Fruit fly (Drosophila melanogaster) whole organism, adult: Measurements from ENCODE around the gene CG10949.

ENCODE experiments used
- CG11617 ChIP-seq: fragments of 200-800 bp; sonication (Bioruptor generic); optimal IDR thresholded peaks from 2 replicates; lab custom pipeline; 2017; ENCODE audit warnings: mild to moderate bottlenecking, missing biosample characterization, missing genetic modification reagents, missing genetic modification characterization
- CG14711 ChIP-seq: fragments of 200-800 bp; sonication (Bioruptor generic); optimal IDR thresholded peaks from 2 replicates; lab custom pipeline; 2018; ENCODE audit warnings: missing biosample characterization, mild to moderate bottlenecking, missing genetic modification characterization, moderate library complexity
- CG33017 ChIP-seq: fragments of 200-800 bp; sonication (Bioruptor generic); optimal IDR thresholded peaks from 2 replicates; lab custom pipeline; 2018; ENCODE audit warnings: missing biosample characterization, mild to moderate bottlenecking, missing genetic modification characterization, moderate library complexity
- CG5204 ChIP-seq: fragments of 200-800 bp; sonication (Bioruptor generic); optimal IDR thresholded peaks from 2 replicates; lab custom pipeline; 2016; ENCODE audit warnings: missing biosample characterization, missing genetic modification characterization
- CG7101 ChIP-seq: fragments of 200-800 bp; sonication (Bioruptor generic); optimal IDR thresholded peaks from 2 replicates; lab custom pipeline; 2018; ENCODE audit warnings: missing biosample characterization, mild to moderate bottlenecking, missing genetic modification characterization, moderate library complexity
- Clk ChIP-seq: fragments of 200-800 bp; sonication (Bioruptor generic); optimal IDR thresholded peaks from 2 replicates; lab custom pipeline; 2017; ENCODE audit warnings: missing biosample characterization, missing genetic modification characterization
- Crg-1 ChIP-seq: fragments of 200-800 bp; sonication (Bioruptor generic); optimal IDR thresholded peaks from 2 replicates; lab custom pipeline; 2016; ENCODE audit warnings: missing biosample characterization, missing genetic modification characterization
- Mnt ChIP-seq: fragments of 200-800 bp; sonication (Bioruptor generic); optimal IDR thresholded peaks from 2 replicates; lab custom pipeline; 2016; ENCODE audit warnings: missing biosample characterization, mild to moderate bottlenecking, missing genetic modification characterization
- cic ChIP-seq: fragments of 200-800 bp; sonication (Bioruptor generic); optimal IDR thresholded peaks from 2 replicates; lab custom pipeline; 2017; ENCODE audit warnings: missing biosample characterization, mild to moderate bottlenecking, missing genetic modification characterization, moderate library complexity
- cnc ChIP-seq, 2 experiments: fragments of >200 bp; optimal IDR thresholded peaks; 2 replicates each; lab custom pipeline; 2017
- kay ChIP-seq: fragments of 200-800 bp; sonication (Bioruptor generic); peaks from one replicate; lab custom pipeline; 2016; ENCODE audit warnings: missing biosample characterization, missing genetic modification characterization, borderline replicate concordance
- ovo ChIP-seq: fragments of 200-800 bp; sonication (Bioruptor generic); optimal IDR thresholded peaks from 2 replicates; lab custom pipeline; 2016; ENCODE audit warnings: missing biosample characterization, missing genetic modification characterization
- tj ChIP-seq: fragments of 200-800 bp; sonication (Bioruptor generic); optimal IDR thresholded peaks from 3 replicates; lab custom pipeline; 2017; ENCODE audit warnings: missing biosample characterization, mild to moderate bottlenecking, missing genetic modification characterization, moderate library complexity
- toe ChIP-seq: fragments of 200-800 bp; sonication (Bioruptor generic); optimal IDR thresholded peaks from 2 replicates; lab custom pipeline; 2016; ENCODE audit warnings: missing biosample characterization, missing genetic modification characterization

DNA sequence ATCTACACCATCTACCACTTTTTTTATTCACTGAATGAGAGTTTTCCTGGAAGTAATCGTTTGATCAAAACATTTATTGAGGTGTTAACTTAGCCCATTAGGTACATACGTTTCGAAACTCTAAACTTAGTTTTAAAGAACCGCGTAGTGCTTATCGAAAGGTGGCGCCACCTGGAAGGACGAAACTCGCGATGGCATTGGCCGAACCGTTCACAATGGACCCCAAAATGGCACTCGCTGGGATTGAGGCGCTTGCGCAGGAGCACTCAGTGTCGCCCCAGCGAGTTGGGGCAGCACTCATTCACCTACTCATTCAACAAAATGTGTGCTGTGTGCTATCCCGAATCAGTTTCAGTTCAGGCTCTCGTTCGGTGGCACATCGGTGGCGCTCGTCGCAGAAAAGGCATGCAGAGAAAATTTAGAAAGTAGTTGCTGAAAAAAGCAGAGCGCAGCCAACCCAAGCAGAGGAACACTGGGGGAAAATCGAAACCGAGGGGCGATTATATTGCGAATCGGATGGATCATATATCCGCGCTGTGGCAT is 9.2 kb upstream of the CG10949 start, which contains the start of gene CG31688:
- no peak for TF ChIP-seq Mnt (GFP tag; lab: Kevin White, UChicago)
- TF ChIP-seq CG7101 (tag; lab: Kevin White, UChicago) = no peak
- peak; percentile 14 for TF ChIP-seq cic (GFP tag; lab: Kevin White, UChicago)
- no peak for TF ChIP-seq kay
- TF ChIP-seq Crg-1 = no peak
- TF ChIP-seq ovo = no peak
- no peak for TF ChIP-seq Clk (GFP tag; lab: Kevin White, UChicago)
- no peak for TF ChIP-seq tj (GFP tag; lab: Kevin White, UChicago)
- TF ChIP-seq CG11617 (GFP tag; lab: Kevin White, UChicago) = no peak
- TF ChIP-seq CG33017 (tag; lab: Kevin White, UChicago) = no peak
- no peak for TF ChIP-seq toe (GFP tag; lab: Kevin White, UChicago)
- TF ChIP-seq CG14711 (tag; lab: Kevin White, UChicago) = no peak
- no peak for TF ChIP-seq cnc (optimal IDR thresholded peaks at IDR 0.05; lab: Kevin White, UChicago)
- TF ChIP-seq CG5204 (GFP tag; lab: Kevin White, UChicago) = no peak
